Worm (Caenorhabditis elegans): ENCODE results near the gene nrf-6.

DNA sequence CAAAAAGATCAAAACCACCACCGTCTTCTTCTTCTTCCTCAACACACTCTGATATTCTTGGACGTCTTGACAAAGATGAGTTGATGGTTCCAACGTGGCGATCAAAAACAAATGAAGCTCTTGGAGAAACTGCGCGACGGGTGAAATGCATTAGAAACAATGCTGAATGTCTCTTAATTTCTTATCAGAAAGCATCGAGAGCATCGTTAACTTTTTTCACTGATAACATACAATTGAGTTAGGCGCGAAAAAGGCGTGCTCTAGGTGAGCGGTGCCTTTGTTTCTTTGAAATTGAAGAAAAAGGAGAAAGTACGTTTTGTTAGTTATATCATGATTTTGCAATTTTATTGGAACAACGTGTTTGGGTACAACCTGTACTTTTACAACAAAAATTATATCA is 40.7 kb upstream of the nrf-6 start, which contains the start of gene gpcp-2:
- TF ChIP-seq jun-1 (tag; optimal IDR thresholded peaks at IDR 0.05) (no peak), lin-15B (tag; optimal IDR thresholded peaks at IDR 0.05) (no peak), vab-15 (tag; optimal IDR thresholded peaks at IDR 0.05) (no peak), ets-5 (GFP tag; IDR thresholded peaks at IDR 0.05) (no peak), mep-1 (tag; optimal IDR thresholded peaks at IDR 0.05) (no peak), nhr-85 (tag) (no peak), fkh-10 (GFP tag; optimal IDR thresholded peaks at IDR 0.05) (no peak), lsy-2 (tag; optimal IDR thresholded peaks at IDR 0.05) (no peak)
